Fruit fly (Drosophila melanogaster) whole organism, embryonic: Measurements from ENCODE around the gene Glut1.
A peak's percentile ranks its signal among the peaks of the same experiment; 100 is the strongest.

Experiments
- CG10462 ChIP-seq: fragments of 200-800 bp; sonication (Bioruptor generic); optimal IDR thresholded peaks from 2 replicates; lab custom pipeline; 2016; ENCODE audit warnings: missing biosample characterization, missing genetic modification characterization
- CG10565 ChIP-seq: fragments of 200-800 bp; sonication (Bioruptor generic); optimal IDR thresholded peaks from 3 replicates; lab custom pipeline; 2016; ENCODE audit warnings: missing biosample characterization, mild to moderate bottlenecking, missing genetic modification characterization
- CG11398 ChIP-seq: fragments of 200-800 bp; sonication (Bioruptor generic); optimal IDR thresholded peaks from 2 replicates; lab custom pipeline; 2016; ENCODE audit warnings: missing biosample characterization, missing genetic modification characterization
- CG11695 ChIP-seq: fragments of 200-800 bp; sonication (Bioruptor generic); IDR thresholded peaks from 3 replicates; pipeline ENCODE4 v1.3.6; 2022; ENCODE audit warnings: missing biosample characterization, missing genetic modification characterization
- CG12071 ChIP-seq: fragments of 200-800 bp; sonication (Bioruptor generic); optimal IDR thresholded peaks from 3 replicates; lab custom pipeline; 2018; ENCODE audit warnings: missing biosample characterization, mild to moderate bottlenecking, missing genetic modification characterization
- CG14014 ChIP-seq: fragments of 200-800 bp; sonication (Bioruptor generic); IDR thresholded peaks from 2 replicates; pipeline ENCODE4 v1.3.6; 2022; ENCODE audit warnings: missing biosample characterization, missing genetic modification characterization
- CG14860 ChIP-seq: fragments of 200-800 bp; sonication (Bioruptor generic); IDR thresholded peaks from 3 replicates; pipeline ENCODE4 v1.3.6; 2022; ENCODE audit warnings: missing biosample characterization, missing genetic modification characterization; ENCODE audit not compliant: partially characterized antibody
- CG15269 ChIP-seq: fragments of 200-800 bp; sonication (Bioruptor generic); optimal IDR thresholded peaks from 2 replicates; lab custom pipeline; 2018; ENCODE audit warnings: missing biosample characterization, mild to moderate bottlenecking, missing genetic modification characterization, moderate library complexity
- CG16815 ChIP-seq: fragments of 200-800 bp; sonication (Bioruptor generic); optimal IDR thresholded peaks from 3 replicates; lab custom pipeline; 2017; ENCODE audit warnings: missing biosample characterization, mild to moderate bottlenecking, missing genetic modification characterization
- CG16863 ChIP-seq: fragments of 200-800 bp; sonication (Bioruptor generic); optimal IDR thresholded peaks from 3 replicates; lab custom pipeline; 2016; ENCODE audit warnings: missing biosample characterization, missing genetic modification characterization
- CG18619 ChIP-seq: fragments of 200-800 bp; sonication (Bioruptor generic); optimal IDR thresholded peaks from 3 replicates; lab custom pipeline; 2017; ENCODE audit warnings: missing biosample characterization, mild to moderate bottlenecking, missing genetic modification characterization
- CG30431 ChIP-seq: fragments of 200-800 bp; sonication (Bioruptor generic); optimal IDR thresholded peaks from 2 replicates; lab custom pipeline; 2017; ENCODE audit warnings: missing biosample characterization, missing genetic modification characterization
- CG31365 ChIP-seq: fragments of 200-800 bp; sonication (Bioruptor generic); optimal IDR thresholded peaks from 2 replicates; lab custom pipeline; 2018; ENCODE audit warnings: missing biosample characterization, mild to moderate bottlenecking, missing genetic modification characterization
- CG3281 ChIP-seq: fragments of 200-800 bp; sonication (Bioruptor generic); optimal IDR thresholded peaks from 3 replicates; lab custom pipeline; 2017; ENCODE audit warnings: missing biosample characterization, mild to moderate bottlenecking, missing genetic modification characterization
- CG4707 ChIP-seq: fragments of 200-800 bp; sonication (Bioruptor generic); optimal IDR thresholded peaks from 2 replicates; lab custom pipeline; 2018; ENCODE audit warnings: missing biosample characterization, mild to moderate bottlenecking, missing genetic modification characterization, moderate library complexity
- CG5180 ChIP-seq: fragments of 200-800 bp; sonication (Bioruptor generic); optimal IDR thresholded peaks from 3 replicates; lab custom pipeline; 2017; ENCODE audit warnings: missing biosample characterization, missing genetic modification characterization, mild to moderate bottlenecking, moderate library complexity, missing genetic modification reagents
- CG6854 ChIP-seq: fragments of 200-800 bp; sonication (Bioruptor generic); optimal IDR thresholded peaks from 3 replicates; lab custom pipeline; 2017; ENCODE audit warnings: missing biosample characterization, mild to moderate bottlenecking, missing genetic modification characterization
- CG7963 ChIP-seq: fragments of 200-800 bp; sonication (Bioruptor generic); IDR thresholded peaks from 3 replicates; pipeline ENCODE4 v1.3.6; 2022; ENCODE audit warnings: missing biosample characterization, missing genetic modification characterization; ENCODE audit not compliant: partially characterized antibody
- CG7987 ChIP-seq: fragments of 200-800 bp; sonication (Bioruptor generic); optimal IDR thresholded peaks from 2 replicates; lab custom pipeline; 2018; ENCODE audit warnings: missing biosample characterization, mild to moderate bottlenecking, missing genetic modification characterization, moderate library complexity
- CG8290 ChIP-seq, 3 experiments: fragments of 200-800 bp; sonication (Bioruptor generic); optimal IDR thresholded peaks; 2 replicates each; lab custom pipeline; 2016 to 2019; ENCODE audit warnings: missing biosample characterization in 3 of 3, missing genetic modification characterization in 3 of 3, mild to moderate bottlenecking in 2 of 3, moderate library complexity in 1 of 3
- CG8944 ChIP-seq: fragments of 200-800 bp; sonication (Bioruptor generic); optimal IDR thresholded peaks from 3 replicates; lab custom pipeline; 2016; ENCODE audit warnings: missing biosample characterization, missing genetic modification characterization
- Camta ChIP-seq: fragments of 200-800 bp; sonication (Bioruptor generic); optimal IDR thresholded peaks from 2 replicates; lab custom pipeline; 2016; ENCODE audit warnings: missing biosample characterization, missing genetic modification characterization
- Chrac-16 ChIP-seq: fragments of 200-800 bp; sonication (Bioruptor generic); optimal IDR thresholded peaks from 3 replicates; lab custom pipeline; 2016; ENCODE audit warnings: missing biosample characterization, missing genetic modification characterization
- Doc2 ChIP-seq: fragments of 200-800 bp; sonication (Bioruptor generic); IDR thresholded peaks from 2 replicates; pipeline ENCODE4 v1.3.6; 2022; ENCODE audit warnings: missing biosample characterization, missing genetic modification characterization
- E2f1 ChIP-seq: fragments of 200-800 bp; sonication (Bioruptor generic); IDR thresholded peaks from 2 replicates; pipeline ENCODE4 v1.3.6; 2022; ENCODE audit warnings: missing biosample characterization, missing genetic modification characterization
- Fer3 ChIP-seq: fragments of 200-800 bp; sonication (Bioruptor generic); optimal IDR thresholded peaks from 2 replicates; lab custom pipeline; 2018; ENCODE audit warnings: missing biosample characterization, mild to moderate bottlenecking, missing genetic modification characterization, moderate library complexity
- GATAe ChIP-seq: fragments of 200-800 bp; sonication (Bioruptor generic); conservative IDR thresholded peaks from 2 replicates; pipeline ENCODE4 v1.3.6; 2022; ENCODE audit warnings: missing biosample characterization, missing genetic modification characterization
- Hey ChIP-seq: fragments of 200-800 bp; sonication (Bioruptor generic); optimal IDR thresholded peaks from 3 replicates; lab custom pipeline; 2018; ENCODE audit warnings: missing biosample characterization, mild to moderate bottlenecking, missing genetic modification characterization
- HmgD ChIP-seq: fragments of 200-800 bp; sonication (Bioruptor generic); optimal IDR thresholded peaks from 3 replicates; lab custom pipeline; 2016; ENCODE audit warnings: missing biosample characterization, missing genetic modification characterization
- Mes4 ChIP-seq: fragments of 200-800 bp; sonication (Bioruptor generic); optimal IDR thresholded peaks from 2 replicates; lab custom pipeline; 2016; ENCODE audit warnings: missing biosample characterization, missing genetic modification characterization
- Vsx1 ChIP-seq: fragments of 200-800 bp; sonication (Bioruptor generic); optimal IDR thresholded peaks from 2 replicates; lab custom pipeline; 2017; ENCODE audit warnings: missing biosample characterization, mild to moderate bottlenecking, missing genetic modification characterization, missing genetic modification reagents
- ap ChIP-seq: fragments of 200-800 bp; sonication (Bioruptor generic); IDR thresholded peaks from 2 replicates; pipeline ENCODE4 v1.3.6; 2022; ENCODE audit warnings: missing biosample characterization, missing genetic modification characterization
- ase ChIP-seq: fragments of 200-800 bp; sonication (Bioruptor generic); IDR thresholded peaks from 3 replicates; pipeline ENCODE4 v1.3.6; 2022; ENCODE audit warnings: missing biosample characterization, missing genetic modification characterization
- bbx ChIP-seq: fragments of 200-800 bp; sonication (Bioruptor generic); IDR thresholded peaks from 2 replicates; pipeline ENCODE4 v1.3.6; 2022; ENCODE audit warnings: missing biosample characterization, missing genetic modification characterization; ENCODE audit not compliant: partially characterized antibody
- caup ChIP-seq: fragments of 200-800 bp; sonication (Bioruptor generic); optimal IDR thresholded peaks from 3 replicates; lab custom pipeline; 2017; ENCODE audit warnings: missing biosample characterization, mild to moderate bottlenecking, missing genetic modification characterization, moderate library complexity; ENCODE audit not compliant: severe bottlenecking
- cwo ChIP-seq: fragments of 200-800 bp; sonication (Bioruptor generic); optimal IDR thresholded peaks from 3 replicates; lab custom pipeline; 2017; ENCODE audit warnings: missing biosample characterization, missing genetic modification characterization, mild to moderate bottlenecking, moderate library complexity, missing genetic modification reagents
- dm ChIP-seq: fragments of 200-800 bp; sonication (Bioruptor generic); optimal IDR thresholded peaks from 3 replicates; lab custom pipeline; 2016; ENCODE audit warnings: missing biosample characterization, missing genetic modification characterization
- dmrt99B ChIP-seq: fragments of 200-800 bp; sonication (Bioruptor generic); optimal IDR thresholded peaks from 2 replicates; lab custom pipeline; 2018; ENCODE audit warnings: missing biosample characterization, mild to moderate bottlenecking, missing genetic modification characterization, moderate library complexity
- ems ChIP-seq: fragments of 200-800 bp; sonication (Bioruptor generic); optimal IDR thresholded peaks from 3 replicates; lab custom pipeline; 2016; ENCODE audit warnings: missing biosample characterization, missing genetic modification characterization
- exex ChIP-seq: fragments of 200-800 bp; sonication (Bioruptor generic); optimal IDR thresholded peaks from 4 replicates; lab custom pipeline; 2018; ENCODE audit warnings: missing biosample characterization, mild to moderate bottlenecking, missing genetic modification characterization, moderate library complexity
- gem ChIP-seq: fragments of 200-800 bp; sonication (Bioruptor generic); optimal IDR thresholded peaks from 2 replicates; lab custom pipeline; 2019; ENCODE audit warnings: missing biosample characterization, mild to moderate bottlenecking, missing genetic modification characterization, moderate library complexity
- inv ChIP-seq: fragments of 200-800 bp; sonication (Bioruptor generic); IDR thresholded peaks from 2 replicates; pipeline ENCODE4 v1.3.6; 2022; ENCODE audit warnings: missing biosample characterization, missing genetic modification characterization; ENCODE audit not compliant: partially characterized antibody
- nau ChIP-seq: fragments of 200-800 bp; sonication (Bioruptor generic); optimal IDR thresholded peaks from 3 replicates; lab custom pipeline; 2017; ENCODE audit warnings: missing biosample characterization, mild to moderate bottlenecking, missing genetic modification characterization, missing genetic modification reagents
- odd ChIP-seq: fragments of 200-800 bp; sonication (Bioruptor generic); optimal IDR thresholded peaks from 2 replicates; lab custom pipeline; 2017; ENCODE audit warnings: missing biosample characterization, mild to moderate bottlenecking, missing genetic modification characterization
- pb ChIP-seq: fragments of 200-800 bp; sonication (Bioruptor generic); optimal IDR thresholded peaks from 3 replicates; lab custom pipeline; 2016; ENCODE audit warnings: missing biosample characterization, missing genetic modification characterization
- pita ChIP-seq: fragments of 200-800 bp; sonication (Bioruptor generic); optimal IDR thresholded peaks from 2 replicates; lab custom pipeline; 2017; ENCODE audit warnings: missing biosample characterization, mild to moderate bottlenecking, missing genetic modification characterization
- prd ChIP-seq, 3 experiments: fragments of >200 bp in 2 of 3; fragments of 200-800 bp in 1 of 3; sonication (Bioruptor generic) in 1 of 3; optimal IDR thresholded peaks in 2 of 3; IDR thresholded peaks in 1 of 3; 2 replicates in 2 of 3; 3 replicates in 1 of 3; pipeline versions ENCODE4 v1.3.6 to Lab custom; 2017 to 2022; ENCODE audit warnings: missing biosample characterization in 1 of 3, missing genetic modification characterization in 1 of 3
- sens-2 ChIP-seq: fragments of 200-800 bp; sonication (Bioruptor generic); IDR thresholded peaks from 2 replicates; pipeline ENCODE4 v1.3.6; 2022; ENCODE audit warnings: missing biosample characterization, missing genetic modification characterization
- stwl ChIP-seq: fragments of 200-800 bp; sonication (Bioruptor generic); optimal IDR thresholded peaks from 3 replicates; lab custom pipeline; 2018; ENCODE audit warnings: missing biosample characterization, mild to moderate bottlenecking, missing genetic modification characterization, moderate library complexity

Gene Glut1

DNA sequence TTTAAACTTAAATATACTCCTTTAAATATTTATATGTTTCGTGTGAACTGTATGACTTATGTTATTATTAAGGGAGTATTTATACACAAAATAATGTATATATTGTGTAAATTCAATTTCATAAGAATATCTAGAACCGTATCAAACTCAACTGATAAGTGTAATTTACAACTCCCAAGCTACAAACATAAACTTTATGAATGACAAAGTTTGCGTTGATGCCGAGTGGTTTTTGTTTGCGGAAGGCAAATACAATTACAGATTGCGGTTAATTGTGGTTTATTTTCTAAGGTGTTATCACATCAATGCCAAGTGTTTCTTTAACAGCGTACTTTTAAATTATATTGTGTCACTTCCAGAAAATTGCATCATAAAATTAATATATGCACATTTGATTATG lies 46.7 kb downstream of the Glut1 start (continued):
- no peak for TF ChIP-seq CG8944
- no peak for TF ChIP-seq CG7963
- peak; percentile 56 for TF ChIP-seq odd (GFP tag; lab: Kevin White, UChicago)
- TF ChIP-seq gem (tag; lab: Kevin White, UChicago), result no peak
- no peak for TF ChIP-seq inv (GFP tag; lab: Robert Waterston, UW)
- 0 out of 3 replicates have a peak, but pooled peaks have one; percentile 10 for TF ChIP-seq CG11695
- TF ChIP-seq CG3281 (GFP tag; lab: Kevin White, UChicago), result peak; percentile 63
- no peak for TF ChIP-seq CG14860 (GFP tag; lab: Robert Waterston, UW)
- no peak for TF ChIP-seq pb
- no peak for TF ChIP-seq HmgD (GFP tag; lab: Kevin White, UChicago)
- TF ChIP-seq Doc2 (GFP tag; lab: Robert Waterston, UW), result no peak
- TF ChIP-seq CG12071 (GFP tag; lab: Kevin White, UChicago), result peak; percentile 74
- no peak for TF ChIP-seq ase (GFP tag; lab: Robert Waterston, UW)
- TF ChIP-seq cwo, result no peak
- TF ChIP-seq E2f1 (GFP tag; lab: Robert Waterston, UW), result no peak
- peak; percentile 33 for TF ChIP-seq Fer3 (tag; lab: Kevin White, UChicago)
- TF ChIP-seq CG8290 (GFP tag; optimal IDR thresholded peaks at IDR 0.05; lab: Kevin White, UChicago), result no peak
- peak in 1 of 2 experiments; percentile 59 for TF ChIP-seq CG8290 (tag; optimal IDR thresholded peaks at IDR 0.05; lab: Kevin White, UChicago)
- no peak for TF ChIP-seq CG18619 (GFP tag; lab: Kevin White, UChicago)
- TF ChIP-seq nau (GFP tag; lab: Kevin White, UChicago), result peak; percentile 40
- TF ChIP-seq bbx, result no peak
- TF ChIP-seq exex (tag; lab: Kevin White, UChicago), result peak; percentile 85
- no peak for TF ChIP-seq pita (GFP tag; lab: Kevin White, UChicago)
- TF ChIP-seq CG4707, result peak; percentile 4
- TF ChIP-seq caup, result peak; percentile 12
- no peak for TF ChIP-seq CG6854
- no peak for TF ChIP-seq ap (GFP tag; lab: Robert Waterston, UW)
- no peak for TF ChIP-seq CG10462 (GFP tag; lab: Kevin White, UChicago)
- TF ChIP-seq CG10565 (GFP tag; lab: Kevin White, UChicago), result no peak
- no peak for TF ChIP-seq prd (optimal IDR thresholded peaks at IDR 0.05; lab: Kevin White, UChicago)
- no peak for TF ChIP-seq prd (GFP tag; IDR thresholded peaks at IDR 0.05; lab: Robert Waterston, UW)
- TF ChIP-seq Hey, result peak; percentile 5
- no peak for TF ChIP-seq CG11398
- TF ChIP-seq Vsx1 (GFP tag; lab: Kevin White, UChicago), result peak; percentile 23
- peak; percentile 17 for TF ChIP-seq CG31365 (tag; lab: Kevin White, UChicago)
- peak; percentile 20 for TF ChIP-seq CG5180 (GFP tag; lab: Kevin White, UChicago)
- peak; percentile 60 for TF ChIP-seq CG15269
- no peak for TF ChIP-seq dm (GFP tag; lab: Kevin White, UChicago)
- TF ChIP-seq CG16863, result no peak
- no peak for TF ChIP-seq sens-2 (GFP tag; lab: Robert Waterston, UW)
- TF ChIP-seq Mes4 (GFP tag; lab: Kevin White, UChicago), result no peak
- TF ChIP-seq CG16815, result no peak
- no peak for TF ChIP-seq Chrac-16 (GFP tag; lab: Kevin White, UChicago)
- TF ChIP-seq CG14014 (GFP tag; lab: Robert Waterston, UW), result no peak
- no peak for TF ChIP-seq stwl (tag; lab: Kevin White, UChicago)
- TF ChIP-seq Camta (GFP tag; lab: Kevin White, UChicago), result no peak
- no peak for TF ChIP-seq ems (GFP tag; lab: Kevin White, UChicago)
- peak; percentile 37 for TF ChIP-seq dmrt99B (tag; lab: Kevin White, UChicago)
- no peak for TF ChIP-seq GATAe
- TF ChIP-seq CG30431 (GFP tag; lab: Kevin White, UChicago), result no peak
- TF ChIP-seq CG7987 (GFP tag; lab: Kevin White, UChicago), result peak; percentile 69
